Fruit fly (Drosophila melanogaster): Measurements from ENCODE around the gene CG34174.
A peak's percentile ranks its signal among the peaks of the same experiment; 100 is the strongest.

CG34174 gene

DNA sequence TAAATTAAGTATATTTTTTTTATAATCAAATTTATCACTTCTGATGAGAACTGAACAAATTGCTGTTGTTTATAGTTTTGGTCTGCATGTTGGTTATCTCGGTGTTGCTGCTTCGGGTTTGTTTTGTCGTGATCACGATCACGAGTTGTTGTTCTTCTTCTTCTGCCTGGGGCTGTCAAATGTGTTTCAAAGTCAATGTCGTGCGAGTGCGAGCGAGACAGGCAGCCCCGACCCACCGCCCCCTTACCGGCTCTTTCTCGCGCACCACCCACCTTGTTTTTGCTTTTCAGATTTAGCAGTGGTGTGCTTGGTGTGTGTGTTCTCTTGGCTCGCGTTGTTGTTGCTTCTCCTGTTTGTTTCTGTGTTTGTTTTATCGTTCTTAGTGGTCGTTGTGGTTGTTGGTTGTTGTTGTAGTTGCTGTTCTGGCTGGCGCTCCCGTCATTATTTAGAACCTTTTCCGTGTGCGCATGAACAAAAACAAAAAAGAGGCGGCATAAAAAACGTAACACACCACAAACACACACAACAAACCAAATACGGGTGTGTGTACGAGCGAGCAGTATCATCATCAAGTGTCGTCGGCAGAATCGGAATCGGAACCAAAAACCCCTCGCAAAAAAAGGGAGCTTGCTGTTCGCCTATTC is 16.5 kb upstream of the CG34174 start, which contains the start of gene COX7AL2 (continued):
- no peak for TF ChIP-seq prd (optimal IDR thresholded peaks at IDR 0.05)
- TF ChIP-seq prd (GFP tag; IDR thresholded peaks at IDR 0.05) = no peak
- no peak for TF ChIP-seq zf30C (GFP tag; optimal IDR thresholded peaks at IDR 0.05)
- no peak for TF ChIP-seq HLH3B (GFP tag; IDR thresholded peaks at IDR 0.05)
- no peak for TF ChIP-seq org-1 (GFP tag; optimal IDR thresholded peaks at IDR 0.05)
- TF ChIP-seq Rfx (GFP tag; IDR thresholded peaks at IDR 0.05) = no peak
- no peak for TF ChIP-seq CG31441 (GFP tag; IDR thresholded peaks at IDR 0.05)
- no peak for TF ChIP-seq gcm (GFP tag; optimal IDR thresholded peaks at IDR 0.05)
- no peak for TF ChIP-seq ato (GFP tag; IDR thresholded peaks at IDR 0.05; ENCODE audit: partially characterized antibody)
- TF ChIP-seq Mrtf (GFP tag; IDR thresholded peaks at IDR 0.05) = no peak
- TF ChIP-seq bab2 (GFP tag; optimal IDR thresholded peaks at IDR 0.05) = no peak
- TF ChIP-seq CG10147 (GFP tag; optimal IDR thresholded peaks at IDR 0.05) = no peak
- peak; percentile 22 for TF ChIP-seq sens (GFP tag)
- no peak for TF ChIP-seq CG12219 (GFP tag; optimal IDR thresholded peaks at IDR 0.05)
- no peak for TF ChIP-seq CG16863 (GFP tag; optimal IDR thresholded peaks at IDR 0.05)
- TF ChIP-seq Dip3 (GFP tag; optimal IDR thresholded peaks at IDR 0.05) = no peak
- peak; percentile 14 for TF ChIP-seq Nf-YB (GFP tag; optimal IDR thresholded peaks at IDR 0.05)
- peak; percentile 26 for TF ChIP-seq CG11504 (tag; optimal IDR thresholded peaks at IDR 0.05)
- no peak for TF ChIP-seq Spps (tag; optimal IDR thresholded peaks at IDR 0.05)
- no peak for TF ChIP-seq CG7372 (GFP tag; IDR thresholded peaks at IDR 0.05)
- no peak for TF ChIP-seq CG11723 (GFP tag; optimal IDR thresholded peaks at IDR 0.05)
- no peak for TF ChIP-seq CG30020 (tag; optimal IDR thresholded peaks at IDR 0.05)
- TF ChIP-seq CG8359 (GFP tag; optimal IDR thresholded peaks at IDR 0.05; ENCODE audit: borderline replicate concordance) = no peak
- TF ChIP-seq CG13287 (GFP tag; IDR thresholded peaks at IDR 0.05; ENCODE audit: partially characterized antibody) = no peak
- TF ChIP-seq Sry-δ (GFP tag; optimal IDR thresholded peaks at IDR 0.05) = no peak
- no peak for TF ChIP-seq lbe (GFP tag; optimal IDR thresholded peaks at IDR 0.05)
- TF ChIP-seq tin (GFP tag; optimal IDR thresholded peaks at IDR 0.05) = no peak
- TF ChIP-seq NC2α (GFP tag; optimal IDR thresholded peaks at IDR 0.05) = no peak
- no peak for TF ChIP-seq cad (GFP tag; optimal IDR thresholded peaks at IDR 0.05)
- TF ChIP-seq CG3847 (GFP tag; IDR thresholded peaks at IDR 0.05) = no peak
- TF ChIP-seq CG14667 (GFP tag; IDR thresholded peaks at IDR 0.05) = no peak
- no peak for TF ChIP-seq Nf-YA (GFP tag; IDR thresholded peaks at IDR 0.05)
- no peak for TF ChIP-seq CkIIα-i1 (GFP tag; IDR thresholded peaks at IDR 0.05)
- TF ChIP-seq CG2129 (GFP tag; IDR thresholded peaks at IDR 0.05; ENCODE audit: partially characterized antibody) = no peak
- peak; percentile 22 for TF ChIP-seq CG10209 (GFP tag; optimal IDR thresholded peaks at IDR 0.05)
- no peak for TF ChIP-seq CG8478 (optimal IDR thresholded peaks at IDR 0.05)
- TF ChIP-seq CG6765 (GFP tag; optimal IDR thresholded peaks at IDR 0.05) = peak; percentile 31
- TF ChIP-seq az2 (GFP tag; optimal IDR thresholded peaks at IDR 0.05) = no peak
- no peak for TF ChIP-seq fd64A (GFP tag; optimal IDR thresholded peaks at IDR 0.05)
- no peak for TF ChIP-seq CG6689 (GFP tag; IDR thresholded peaks at IDR 0.05)
- TF ChIP-seq grn (GFP tag; optimal IDR thresholded peaks at IDR 0.05) = peak; percentile 53
- TF ChIP-seq CG4360 (GFP tag; IDR thresholded peaks at IDR 0.05) = no peak
- TF ChIP-seq sens-2 (GFP tag; IDR thresholded peaks at IDR 0.05) = no peak
- no peak for TF ChIP-seq sc (optimal IDR thresholded peaks at IDR 0.05)
- peak; percentile 19 for TF ChIP-seq sc (GFP tag; optimal IDR thresholded peaks at IDR 0.05)
- TF ChIP-seq Hr51 (GFP tag; optimal IDR thresholded peaks at IDR 0.05) = peak in 1 of 2 experiments; percentile 11
- TF ChIP-seq CG2120 (GFP tag; optimal IDR thresholded peaks at IDR 0.05) = no peak
- no peak for TF ChIP-seq ci (GFP tag; IDR thresholded peaks at IDR 0.05)
- no peak for TF ChIP-seq Dfd (GFP tag; optimal IDR thresholded peaks at IDR 0.05)
- no peak for TF ChIP-seq tx (GFP tag; optimal IDR thresholded peaks at IDR 0.05)
- TF ChIP-seq CG1832 (GFP tag; optimal IDR thresholded peaks at IDR 0.05) = peak; percentile 64
- peak; percentile 37 for TF ChIP-seq CG4424 (GFP tag; optimal IDR thresholded peaks at IDR 0.05)

All from whole organism, embryonic.